Worm (Caenorhabditis elegans): ENCODE results near the gene EGAP5.1.

Gene EGAP5.1

ce11 chrX:5190061-5190460 lies 27.2 kb downstream of the EGAP5.1 start:
- TF ChIP-seq Y48G9A.11 (GFP tag; IDR thresholded peaks at IDR 0.05) = no peak
- TF ChIP-seq saeg-2 (GFP tag; IDR thresholded peaks at IDR 0.05) = no peak
- TF ChIP-seq nhr-48 (tag; optimal IDR thresholded peaks at IDR 0.05) = no peak
- no peak for TF ChIP-seq madf-9 (GFP tag; conservative IDR thresholded peaks at IDR 0.05)
- no peak for TF ChIP-seq rbr-2 (tag; optimal IDR thresholded peaks at IDR 0.05)
- TF ChIP-seq aha-1 (tag) = peak; percentile 97
- no peak for TF ChIP-seq fkh-10 (GFP tag; optimal IDR thresholded peaks at IDR 0.05)

- TF ChIP-seq nhr-111 (GFP tag; optimal IDR thresholded peaks at IDR 0.05) (no peak), unc-62 (GFP tag; optimal IDR thresholded peaks at IDR 0.05 in 1 of 2) (peak in 1 of 2 experiments; percentile 11), unc-62 (tag; optimal IDR thresholded peaks at IDR 0.05) (no peak), snpc-1.2 (GFP tag; IDR thresholded peaks at IDR 0.05) (no peak), Y105C5A.15 (GFP tag; IDR thresholded peaks at IDR 0.05) (no peak)
These were observed 30.5 kb downstream of the EGAP5.1 start for ce11 chrX:5193402-5193801.

ce11 chrX:5195462-5196160 lies 32.8 kb downstream of the EGAP5.1 start, which contains the start of gene pqn-62:
TSS of gene pqn-62 (plus strand) at chrX:5196110.
- TF ChIP-seq R02D3.7 (tag; optimal IDR thresholded peaks at IDR 0.05) = no peak
- TF ChIP-seq aha-1 (tag) = peak; percentile 74
- peak; percentile 47 for TF ChIP-seq hlh-11 (tag; optimal IDR thresholded peaks at IDR 0.05)
- 0 out of 2 replicates have a peak, but pooled peaks have one; percentile 6 for TF ChIP-seq tra-1 (GFP tag; IDR thresholded peaks at IDR 0.05)

ce11 chrX:5197440-5197839 lies 34.6 kb downstream of the EGAP5.1 start:
- TF ChIP-seq daf-16 (GFP tag; optimal IDR thresholded peaks at IDR 0.05) = peak in 1 of 2 experiments; percentile 99
- TF ChIP-seq daf-16 (tag; optimal IDR thresholded peaks at IDR 0.05) = no peak
- no peak for TF ChIP-seq aha-1 (tag)
- TF ChIP-seq nhr-11 (tag; optimal IDR thresholded peaks at IDR 0.05) = peak; percentile 19
- peak; percentile 17 for TF ChIP-seq hlh-11 (tag; optimal IDR thresholded peaks at IDR 0.05)

- TF ChIP-seq dmd-9 (GFP tag; IDR thresholded peaks at IDR 0.05) = no peak
- TF ChIP-seq set-16 (GFP tag; IDR thresholded peaks at IDR 0.05) = no peak
- TF ChIP-seq lin-13 (GFP tag; optimal IDR thresholded peaks at IDR 0.05) = no peak
- TF ChIP-seq nhr-48 (tag; optimal IDR thresholded peaks at IDR 0.05) = no peak
- TF ChIP-seq rbr-2 (tag; optimal IDR thresholded peaks at IDR 0.05) = no peak
- TF ChIP-seq php-3 (GFP tag; IDR thresholded peaks at IDR 0.05) = no peak
- TF ChIP-seq ZK546.5 (tag; optimal IDR thresholded peaks at IDR 0.05) = no peak
- no peak for TF ChIP-seq mdl-1 (tag; optimal IDR thresholded peaks at IDR 0.05)
- TF ChIP-seq ZK337.2 (GFP tag; IDR thresholded peaks at IDR 0.05) = no peak
- TF ChIP-seq D1046.2 (GFP tag; IDR thresholded peaks at IDR 0.05) = no peak
- TF ChIP-seq F10B5.3 (tag; optimal IDR thresholded peaks at IDR 0.05) = no peak
- no peak for TF ChIP-seq F37D6.2 (tag; optimal IDR thresholded peaks at IDR 0.05)
- TF ChIP-seq nhr-76 (tag; optimal IDR thresholded peaks at IDR 0.05) = no peak
- TF ChIP-seq zip-2 (tag; optimal IDR thresholded peaks at IDR 0.05) = no peak
- no peak for TF ChIP-seq jun-1 (tag; optimal IDR thresholded peaks at IDR 0.05)
- no peak for TF ChIP-seq lin-29 (GFP tag; IDR thresholded peaks at IDR 0.05)
- TF ChIP-seq attf-4 (tag; optimal IDR thresholded peaks at IDR 0.05) = no peak
- no peak for TF ChIP-seq pha-4 (GFP tag; IDR thresholded peaks at IDR 0.05)
- no peak for TF ChIP-seq pha-4 (tag; optimal IDR thresholded peaks at IDR 0.05)
- TF ChIP-seq dmd-6 (GFP tag; IDR thresholded peaks at IDR 0.05) = no peak
These were observed 36.4 kb downstream of the EGAP5.1 start for ce11 chrX:5199245-5199644.
